Fruit fly (Drosophila melanogaster): Measurements from ENCODE around the gene sll.

dm6 chr3R:17558630-17559029 is 47.3 kb upstream of the sll start, which contains the start of gene Hmx:
- TF ChIP-seq CG8301 (tag; optimal IDR thresholded peaks at IDR 0.05) = no peak
- TF ChIP-seq EcR (GFP tag; optimal IDR thresholded peaks at IDR 0.05) = no peak
- TF ChIP-seq CG34367 (tag; optimal IDR thresholded peaks at IDR 0.05) = no peak
- no peak for TF ChIP-seq Pif1B (GFP tag; optimal IDR thresholded peaks at IDR 0.05)
- no peak for TF ChIP-seq rn (GFP tag; IDR thresholded peaks at IDR 0.05)
- no peak for TF ChIP-seq CG9948 (tag; optimal IDR thresholded peaks at IDR 0.05)
- no peak for TF ChIP-seq CG14655 (GFP tag; optimal IDR thresholded peaks at IDR 0.05)
- no peak for TF ChIP-seq CG13204 (GFP tag; optimal IDR thresholded peaks at IDR 0.05)

All from whole organism, pupa.